Worm (Caenorhabditis elegans) whole organism, mixed stage, embryonic: Measurements from ENCODE around the gene oig-2.

Experiments
- ceh-39 ChIP-seq: fragments of 150-350 bp; optimal IDR thresholded peaks from 2 replicates; lab custom pipeline; 2014; ENCODE audit warnings: missing biosample characterization, missing genetic modification characterization
- nhr-12 ChIP-seq: fragments of 150-350 bp; optimal IDR thresholded peaks from 2 replicates; lab custom pipeline; 2014; ENCODE audit warnings: missing biosample characterization, missing genetic modification characterization
- unc-62 ChIP-seq: fragments of 150-350 bp; optimal IDR thresholded peaks from 2 replicates; lab custom pipeline; 2014; ENCODE audit warnings: missing biosample characterization, missing genetic modification reagents, missing genetic modification characterization

ce11 chrII:12990964-12991593, 16.9 kb downstream of the oig-2 start:
- TF ChIP-seq ceh-39: no peak
- TF ChIP-seq nhr-12: no peak
- TF ChIP-seq unc-62 (GFP tag; lab: Kevin White, UChicago): no peak
